Fruit fly (Drosophila melanogaster) S2 (cell line): ENCODE data around the gene Bub1.
A peak's percentile ranks its signal among the peaks of the same experiment; 100 is the strongest.

Experiments
- CG8478 ChIP-seq: fragments of >200 bp; optimal IDR thresholded peaks from 2 replicates; lab custom pipeline; 2018
- CTCF ChIP-seq, 2 experiments: fragments of >200 bp; optimal IDR thresholded peaks; 2 replicates each; lab custom pipeline; 2018

The Bub1 gene

dm6 chr2L:5298978-5299627 lies 20.4 kb downstream of the Bub1 start:
- no peak for TF ChIP-seq CG8478
- no peak for TF ChIP-seq CTCF (optimal IDR thresholded peaks at IDR 0.05; lab: Kevin White, UChicago)

- TF ChIP-seq CG8478: no peak
- TF ChIP-seq CTCF (optimal IDR thresholded peaks at IDR 0.05; lab: Kevin White, UChicago): no peak
Observed at dm6 chr2L:5299628-5299986, 20.9 kb downstream of the Bub1 start.

- TF ChIP-seq CG8478 (no peak), CTCF (optimal IDR thresholded peaks at IDR 0.05; lab: Kevin White, UChicago) (no peak)
Observed at dm6 chr2L:5300237-5300668, 21.6 kb downstream of the Bub1 start.

- TF ChIP-seq CG8478: no peak
- no peak for TF ChIP-seq CTCF (optimal IDR thresholded peaks at IDR 0.05; lab: Kevin White, UChicago)
Observed at dm6 chr2L:5300785-5301616, 22.3 kb downstream of the Bub1 start.

dm6 chr2L:5302284-5302683 lies 23.6 kb downstream of the Bub1 start:
- TF ChIP-seq CG8478: no peak
- TF ChIP-seq CTCF (optimal IDR thresholded peaks at IDR 0.05; lab: Kevin White, UChicago): no peak

- no peak for TF ChIP-seq CG8478
- no peak for TF ChIP-seq CTCF (optimal IDR thresholded peaks at IDR 0.05; lab: Kevin White, UChicago)
Observed at dm6 chr2L:5302692-5303043, 24.0 kb downstream of the Bub1 start.

- TF ChIP-seq CG8478: no peak
- no peak for TF ChIP-seq CTCF (optimal IDR thresholded peaks at IDR 0.05; lab: Kevin White, UChicago)
Observed at dm6 chr2L:5303044-5303904, 24.6 kb downstream of the Bub1 start.

dm6 chr2L:5304367-5304766 lies 25.7 kb downstream of the Bub1 start:
- no peak for TF ChIP-seq CTCF (optimal IDR thresholded peaks at IDR 0.05; lab: Kevin White, UChicago)
- no peak for TF ChIP-seq CG8478

- TF ChIP-seq CG8478: no peak
- peak in 1 of 2 experiments; percentile 14 for TF ChIP-seq CTCF (optimal IDR thresholded peaks at IDR 0.05; lab: Kevin White, UChicago)
Observed at dm6 chr2L:5305240-5305875, 26.7 kb downstream of the Bub1 start.

dm6 chr2L:5306373-5306997 lies 27.8 kb downstream of the Bub1 start:
- TF ChIP-seq CTCF (optimal IDR thresholded peaks at IDR 0.05; lab: Kevin White, UChicago) (peak in 1 of 2 experiments; percentile 29), CG8478 (no peak)

- TF ChIP-seq CG8478: no peak
- TF ChIP-seq CTCF (optimal IDR thresholded peaks at IDR 0.05; lab: Kevin White, UChicago): no peak
Observed at dm6 chr2L:5309369-5309768, 30.7 kb downstream of the Bub1 start.

- TF ChIP-seq CG8478: no peak
- TF ChIP-seq CTCF (optimal IDR thresholded peaks at IDR 0.05; lab: Kevin White, UChicago): no peak
Observed at dm6 chr2L:5314630-5315159, 36.0 kb downstream of the Bub1 start, which contains the start of gene CG14024. Gene CG14024, minus strand, starts transcription at chr2L:5314895.

- TF ChIP-seq CG8478 (no peak), CTCF (optimal IDR thresholded peaks at IDR 0.05; lab: Kevin White, UChicago) (no peak)
Observed at dm6 chr2L:5320063-5320462, 41.4 kb downstream of the Bub1 start.

- TF ChIP-seq CTCF (optimal IDR thresholded peaks at IDR 0.05; lab: Kevin White, UChicago): no peak
- no peak for TF ChIP-seq CG8478
Observed at dm6 chr2L:5321014-5321413, 42.3 kb downstream of the Bub1 start.
